In the genomic region with DNA sequence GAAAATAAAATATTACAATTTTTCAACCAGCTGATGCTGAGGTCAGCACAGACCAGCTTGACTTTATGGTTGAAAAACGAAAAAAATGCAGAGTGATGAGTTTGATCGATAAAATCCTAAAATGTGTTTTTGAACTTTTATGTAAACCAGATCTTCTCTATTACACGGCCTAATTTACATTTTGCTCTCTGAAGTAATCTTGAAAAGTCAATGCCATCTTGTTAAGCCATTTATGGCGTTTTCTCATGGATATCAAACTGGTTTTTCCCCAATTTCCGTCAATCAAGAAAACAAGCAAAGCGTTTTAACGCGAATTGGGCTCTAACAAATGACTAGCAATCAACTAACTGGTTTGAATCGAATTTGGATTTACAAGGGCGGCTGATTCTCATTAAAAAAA, we compare ENCODE assay signal across 2 fruit fly cellular contexts.
TF ChIP-seq lines count a peak whose summit lies in the region.

No protein-coding gene starts in this region.

- no peak for TF ChIP-seq CTCF in whole organism, embryonic (GFP tag; optimal IDR thresholded peaks at IDR 0.05; lab: Kevin White, UChicago)

TF ChIP-seq in whole organism, adult, 20 proteins besides CTCF, POLR2A, EP300 and RAD21:
- peak; percentile 53 for TF ChIP-seq kay (GFP tag; lab: Kevin White, UChicago; ENCODE audit: borderline replicate concordance)
- no peak for TF ChIP-seq Crg-1 (GFP tag; optimal IDR thresholded peaks at IDR 0.05; lab: Kevin White, UChicago)
TF ChIP-seq in whole organism, adult: peak in this region for 1.

TF ChIP-seq in whole organism, embryonic, 481 proteins besides CTCF, POLR2A, EP300 and RAD21:
- TF ChIP-seq CG10979 (tag; optimal IDR thresholded peaks at IDR 0.05; lab: Kevin White, UChicago), result no peak
- TF ChIP-seq Hr51 (GFP tag; optimal IDR thresholded peaks at IDR 0.05; lab: Kevin White, UChicago), result no peak
- TF ChIP-seq ems (GFP tag; optimal IDR thresholded peaks at IDR 0.05; lab: Kevin White, UChicago), result no peak
- no peak for TF ChIP-seq B-H2 (GFP tag; optimal IDR thresholded peaks at IDR 0.05; lab: Kevin White, UChicago)
- TF ChIP-seq toy (GFP tag; IDR thresholded peaks at IDR 0.05; lab: Robert Waterston, UW), result no peak
- no peak for TF ChIP-seq Deaf1 (tag; optimal IDR thresholded peaks at IDR 0.05; lab: Kevin White, UChicago)
- TF ChIP-seq grn (GFP tag; optimal IDR thresholded peaks at IDR 0.05; lab: Kevin White, UChicago), result peak; percentile 30
- no peak for TF ChIP-seq CG31388 (GFP tag; optimal IDR thresholded peaks at IDR 0.05; lab: Kevin White, UChicago)
- TF ChIP-seq CG13894 (tag; optimal IDR thresholded peaks at IDR 0.05; lab: Kevin White, UChicago), result peak; percentile 17
- TF ChIP-seq Ssrp (tag; optimal IDR thresholded peaks at IDR 0.05; lab: Kevin White, UChicago), result no peak
- peak; percentile 33 for TF ChIP-seq CG12769 (tag; optimal IDR thresholded peaks at IDR 0.05; lab: Kevin White, UChicago)
- TF ChIP-seq CG11093 (GFP tag; IDR thresholded peaks at IDR 0.05; lab: Robert Waterston, UW), result no peak
- TF ChIP-seq abd-A (tag; optimal IDR thresholded peaks at IDR 0.05; lab: Kevin White, UChicago), result peak; percentile 87
- no peak for TF ChIP-seq Rfx (GFP tag; IDR thresholded peaks at IDR 0.05; lab: Robert Waterston, UW)
- TF ChIP-seq Fer1 (GFP tag; optimal IDR thresholded peaks at IDR 0.05; lab: Kevin White, UChicago), result no peak
- peak in 1 of 2 experiments; percentile 12 for TF ChIP-seq eve (GFP tag; optimal IDR thresholded peaks at IDR 0.05; lab: Kevin White, UChicago)
- TF ChIP-seq mirr (GFP tag; optimal IDR thresholded peaks at IDR 0.05; lab: Kevin White, UChicago), result peak; percentile 44
- no peak for TF ChIP-seq ttk (GFP tag; IDR thresholded peaks at IDR 0.05; lab: Robert Waterston, UW)
- TF ChIP-seq HHEX (GFP tag; optimal IDR thresholded peaks at IDR 0.05; lab: Kevin White, UChicago), result no peak
- TF ChIP-seq CG17612 (GFP tag; IDR thresholded peaks at IDR 0.05; lab: Robert Waterston, UW), result no peak
- peak; percentile 23 for TF ChIP-seq caup (GFP tag; optimal IDR thresholded peaks at IDR 0.05; lab: Kevin White, UChicago; ENCODE audit: severe bottlenecking)
- no peak for TF ChIP-seq Dp (GFP tag; optimal IDR thresholded peaks at IDR 0.05; lab: Kevin White, UChicago)
- no peak for TF ChIP-seq scrt (GFP tag; optimal IDR thresholded peaks at IDR 0.05; lab: Kevin White, UChicago)
- TF ChIP-seq CG15269 (tag; optimal IDR thresholded peaks at IDR 0.05; lab: Kevin White, UChicago), result peak; percentile 5
- no peak for TF ChIP-seq pho (GFP tag; optimal IDR thresholded peaks at IDR 0.05; lab: Kevin White, UChicago)
- TF ChIP-seq vvl (GFP tag; IDR thresholded peaks at IDR 0.05; lab: Robert Waterston, UW), result peak; percentile 56; the same call in 1 of the 2 replicates
- TF ChIP-seq CG3407 (GFP tag; optimal IDR thresholded peaks at IDR 0.05; lab: Kevin White, UChicago), result no peak
- no peak for TF ChIP-seq cato (GFP tag; optimal IDR thresholded peaks at IDR 0.05; lab: Kevin White, UChicago; ENCODE audit: borderline replicate concordance)
- TF ChIP-seq chinmo (GFP tag; IDR thresholded peaks at IDR 0.05; lab: Robert Waterston, UW; ENCODE audit: partially characterized antibody), result 0 out of 4 replicates have a peak, but pooled peaks have one; percentile 52
- TF ChIP-seq CG12155 (GFP tag; optimal IDR thresholded peaks at IDR 0.05; lab: Kevin White, UChicago), result no peak
- no peak for TF ChIP-seq CG7839 (tag; optimal IDR thresholded peaks at IDR 0.05; lab: Kevin White, UChicago)
- TF ChIP-seq CG17186 (GFP tag; optimal IDR thresholded peaks at IDR 0.05; lab: Kevin White, UChicago), result no peak
- peak; percentile 37; the same call in 1 of the 2 replicates for TF ChIP-seq Awh (GFP tag; IDR thresholded peaks at IDR 0.05; lab: Robert Waterston, UW)
